Fruit fly (Drosophila melanogaster) whole organism, embryonic: ENCODE measurements around the gene CG3349.

Experiments used
- Antp ChIP-seq: fragments of 200-800 bp; sonication (Bioruptor generic); optimal IDR thresholded peaks from 3 replicates; lab custom pipeline; 2016; ENCODE audit warnings: missing biosample characterization, missing genetic modification characterization
- Awh ChIP-seq: fragments of 200-800 bp; sonication (Bioruptor generic); IDR thresholded peaks from 2 replicates; pipeline ENCODE4, ENCODE4 v1.3.6; 2022; ENCODE audit warnings: missing biosample characterization, missing genetic modification characterization
- C15 ChIP-seq: fragments of 200-800 bp; sonication (Bioruptor generic); IDR thresholded peaks from 3 replicates; pipeline ENCODE4 v1.3.6; 2022; ENCODE audit warnings: missing biosample characterization, missing genetic modification characterization
- CG10147 ChIP-seq: fragments of 200-800 bp; sonication (Bioruptor generic); optimal IDR thresholded peaks from 2 replicates; lab custom pipeline; 2019; ENCODE audit warnings: missing biosample characterization, mild to moderate bottlenecking, missing genetic modification characterization, moderate library complexity
- CG10565 ChIP-seq: fragments of 200-800 bp; sonication (Bioruptor generic); optimal IDR thresholded peaks from 3 replicates; lab custom pipeline; 2016; ENCODE audit warnings: missing biosample characterization, mild to moderate bottlenecking, missing genetic modification characterization
- CG11456 ChIP-seq: fragments of 200-800 bp; sonication (Bioruptor generic); IDR thresholded peaks from 3 replicates; pipeline ENCODE4 v1.3.6; 2022; ENCODE audit warnings: missing biosample characterization, missing genetic modification characterization
- CG11695 ChIP-seq: fragments of 200-800 bp; sonication (Bioruptor generic); IDR thresholded peaks from 3 replicates; pipeline ENCODE4 v1.3.6; 2022; ENCODE audit warnings: missing biosample characterization, missing genetic modification characterization
- CG13296 ChIP-seq: fragments of 200-800 bp; sonication (Bioruptor generic); optimal IDR thresholded peaks from 3 replicates; lab custom pipeline; 2018; ENCODE audit warnings: missing biosample characterization, mild to moderate bottlenecking, missing genetic modification characterization
- CG1602 ChIP-seq: fragments of 200-800 bp; sonication (Bioruptor generic); optimal IDR thresholded peaks from 3 replicates; lab custom pipeline; 2016; ENCODE audit warnings: missing biosample characterization, missing genetic modification characterization
- CG18476 ChIP-seq: fragments of 200-800 bp; sonication (Bioruptor generic); optimal IDR thresholded peaks from 2 replicates; lab custom pipeline; 2016; ENCODE audit warnings: missing biosample characterization, mild to moderate bottlenecking, missing genetic modification characterization
- CG2678 ChIP-seq: fragments of 200-800 bp; sonication (Bioruptor generic); optimal IDR thresholded peaks from 3 replicates; lab custom pipeline; 2019; ENCODE audit warnings: missing biosample characterization, mild to moderate bottlenecking, missing genetic modification characterization, moderate library complexity
- CG2712 ChIP-seq: fragments of 200-800 bp; optimal IDR thresholded peaks from 3 replicates; lab custom pipeline; 2019; ENCODE audit warnings: missing biosample characterization, mild to moderate bottlenecking, missing genetic modification characterization, moderate library complexity
- CG3065 ChIP-seq: fragments of 200-800 bp; sonication (Bioruptor generic); optimal IDR thresholded peaks from 2 replicates; lab custom pipeline; 2016; ENCODE audit warnings: missing biosample characterization, missing genetic modification characterization
- CG32767 ChIP-seq: fragments of 200-800 bp; sonication (Bioruptor generic); IDR thresholded peaks from 2 replicates; pipeline ENCODE4 v1.3.6; 2022; ENCODE audit warnings: missing biosample characterization, missing genetic modification characterization
- CG3726 ChIP-seq: fragments of 200-800 bp; sonication (Bioruptor generic); IDR thresholded peaks from 3 replicates; pipeline ENCODE4, ENCODE4 v1.3.6; 2022; ENCODE audit warnings: missing biosample characterization, missing genetic modification characterization
- CG7987 ChIP-seq: fragments of 200-800 bp; sonication (Bioruptor generic); optimal IDR thresholded peaks from 2 replicates; lab custom pipeline; 2018; ENCODE audit warnings: missing biosample characterization, mild to moderate bottlenecking, missing genetic modification characterization, moderate library complexity
- CG8359 ChIP-seq: fragments of 200-800 bp; sonication (Bioruptor generic); optimal IDR thresholded peaks from 2 replicates; lab custom pipeline; 2017; ENCODE audit warnings: missing biosample characterization, mild to moderate bottlenecking, missing genetic modification characterization, borderline replicate concordance
- CG9797 ChIP-seq: fragments of 200-800 bp; sonication (Bioruptor generic); optimal IDR thresholded peaks from 3 replicates; lab custom pipeline; 2018; ENCODE audit warnings: missing biosample characterization, mild to moderate bottlenecking, missing genetic modification characterization
- Dad ChIP-seq: fragments of 200-800 bp; sonication (Bioruptor generic); optimal IDR thresholded peaks from 3 replicates; lab custom pipeline; 2016; ENCODE audit warnings: missing biosample characterization, missing genetic modification characterization
- Dfd ChIP-seq, 2 experiments: fragments of >200 bp; optimal IDR thresholded peaks; 2 replicates each; lab custom pipeline; 2017; ENCODE audit warnings: missing biosample characterization in 2 of 2, missing genetic modification characterization in 2 of 2
- Doc2 ChIP-seq: fragments of 200-800 bp; sonication (Bioruptor generic); IDR thresholded peaks from 2 replicates; pipeline ENCODE4 v1.3.6; 2022; ENCODE audit warnings: missing biosample characterization, missing genetic modification characterization
- HLH54F ChIP-seq: fragments of 200-800 bp; sonication (Bioruptor generic); optimal IDR thresholded peaks from 3 replicates; lab custom pipeline; 2016; ENCODE audit warnings: missing biosample characterization, missing genetic modification characterization
- HmgD ChIP-seq: fragments of 200-800 bp; sonication (Bioruptor generic); optimal IDR thresholded peaks from 3 replicates; lab custom pipeline; 2016; ENCODE audit warnings: missing biosample characterization, missing genetic modification characterization
- Hr78 ChIP-seq, 2 experiments: fragments of 200-800 bp in 1 of 2; fragments of >200 bp in 1 of 2; sonication (Bioruptor generic) in 1 of 2; optimal IDR thresholded peaks; 2 replicates each; lab custom pipeline; 2017 to 2019; ENCODE audit warnings: missing biosample characterization in 2 of 2, missing genetic modification characterization in 2 of 2, mild to moderate bottlenecking in 1 of 2, moderate library complexity in 1 of 2
- Hsf ChIP-seq: fragments of 200-800 bp; sonication (Bioruptor generic); optimal IDR thresholded peaks from 3 replicates; lab custom pipeline; 2016; ENCODE audit warnings: missing biosample characterization, missing genetic modification characterization
- MTF-1 ChIP-seq: fragments of 200-800 bp; sonication (Bioruptor generic); optimal IDR thresholded peaks from 2 replicates; lab custom pipeline; 2018; ENCODE audit warnings: missing biosample characterization, mild to moderate bottlenecking, missing genetic modification characterization, borderline replicate concordance
- Med ChIP-seq: fragments of 200-800 bp; sonication (Bioruptor generic); peaks from one replicate; lab custom pipeline; 2016; ENCODE audit warnings: missing biosample characterization, missing genetic modification characterization, mild to moderate bottlenecking, inconsistent platforms, moderate library complexity
- NC2β ChIP-seq: fragments of 200-800 bp; sonication (Bioruptor generic); optimal IDR thresholded peaks from 2 replicates; lab custom pipeline; 2016; ENCODE audit warnings: missing biosample characterization, missing genetic modification characterization
- NFAT ChIP-seq: fragments of 200-800 bp; sonication (Bioruptor generic); IDR thresholded peaks from 2 replicates; pipeline ENCODE4 v1.3.6; 2022; ENCODE audit warnings: missing biosample characterization, missing genetic modification characterization
- Oaz ChIP-seq: fragments of 200-800 bp; sonication (Bioruptor generic); IDR thresholded peaks from 2 replicates; pipeline ENCODE4 v1.3.6; 2022; ENCODE audit warnings: missing biosample characterization, missing genetic modification characterization
- Optix ChIP-seq: fragments of 200-800 bp; sonication (Bioruptor generic); IDR thresholded peaks from 3 replicates; pipeline ENCODE4 v1.3.6; 2022; ENCODE audit warnings: missing biosample characterization, missing genetic modification characterization
- Ptx1 ChIP-seq: fragments of 200-800 bp; sonication (Bioruptor generic); IDR thresholded peaks from 2 replicates; pipeline ENCODE4 v1.3.6; 2022; ENCODE audit warnings: missing biosample characterization, missing genetic modification characterization
- Xbp1 ChIP-seq: fragments of 200-800 bp; sonication (Bioruptor generic); optimal IDR thresholded peaks from 3 replicates; lab custom pipeline; 2016; ENCODE audit warnings: missing biosample characterization, mild to moderate bottlenecking, missing genetic modification characterization
- dmrt11E ChIP-seq: fragments of 200-800 bp; sonication (Bioruptor generic); optimal IDR thresholded peaks from 3 replicates; lab custom pipeline; 2018; ENCODE audit warnings: missing biosample characterization, mild to moderate bottlenecking, missing genetic modification characterization, moderate library complexity
- dmrt99B ChIP-seq: fragments of 200-800 bp; sonication (Bioruptor generic); optimal IDR thresholded peaks from 2 replicates; lab custom pipeline; 2018; ENCODE audit warnings: missing biosample characterization, mild to moderate bottlenecking, missing genetic modification characterization, moderate library complexity
- dpn ChIP-seq, 2 experiments: fragments of 200-800 bp; sonication (Bioruptor generic); optimal IDR thresholded peaks; 3 replicates each; lab custom pipeline; 2016; ENCODE audit warnings: missing biosample characterization in 2 of 2, missing genetic modification characterization in 2 of 2
- dysf ChIP-seq: fragments of 200-800 bp; sonication (Bioruptor generic); IDR thresholded peaks from 3 replicates; pipeline ENCODE4 v1.3.6; 2022; ENCODE audit warnings: missing biosample characterization, missing genetic modification characterization
- exex ChIP-seq: fragments of 200-800 bp; sonication (Bioruptor generic); optimal IDR thresholded peaks from 4 replicates; lab custom pipeline; 2018; ENCODE audit warnings: missing biosample characterization, mild to moderate bottlenecking, missing genetic modification characterization, moderate library complexity
- hkb ChIP-seq, 2 experiments: fragments of 200-800 bp in 1 of 2; fragments of >200 bp in 1 of 2; sonication (Bioruptor generic) in 1 of 2; IDR thresholded peaks in 1 of 2; optimal IDR thresholded peaks in 1 of 2; 2 replicates each; pipeline versions ENCODE4 v1.3.6 to Lab custom; 2017 to 2022; ENCODE audit warnings: missing biosample characterization in 1 of 2, missing genetic modification characterization in 1 of 2
- ind ChIP-seq: fragments of 200-800 bp; sonication (Bioruptor generic); optimal IDR thresholded peaks from 3 replicates; lab custom pipeline; 2016; ENCODE audit warnings: missing biosample characterization, missing genetic modification characterization
- insv ChIP-seq, 2 experiments: fragments of 200-800 bp; sonication (Bioruptor generic); optimal IDR thresholded peaks; 3 replicates each; lab custom pipeline; 2016 to 2018; ENCODE audit warnings: missing biosample characterization in 2 of 2, missing genetic modification characterization in 2 of 2
- kni ChIP-seq: fragments of 200-800 bp; sonication (Bioruptor generic); optimal IDR thresholded peaks from 3 replicates; lab custom pipeline; 2017; ENCODE audit warnings: mild to moderate bottlenecking, missing biosample characterization, missing genetic modification reagents, missing genetic modification characterization
- nmo ChIP-seq: fragments of 200-800 bp; sonication (Bioruptor generic); optimal IDR thresholded peaks from 2 replicates; lab custom pipeline; 2018; ENCODE audit warnings: missing biosample characterization, mild to moderate bottlenecking, missing genetic modification characterization, moderate library complexity
- pzg ChIP-seq: fragments of 200-800 bp; sonication (Bioruptor generic); optimal IDR thresholded peaks from 3 replicates; lab custom pipeline; 2018; ENCODE audit warnings: missing biosample characterization, mild to moderate bottlenecking, missing genetic modification characterization, moderate library complexity
- shn ChIP-seq: fragments of 200-800 bp; sonication (Bioruptor generic); optimal IDR thresholded peaks from 3 replicates; lab custom pipeline; 2016; ENCODE audit warnings: missing biosample characterization, missing genetic modification characterization
- sim ChIP-seq: fragments of 200-800 bp; sonication (Bioruptor generic); IDR thresholded peaks from 2 replicates; pipeline ENCODE4 v1.3.6; 2022; ENCODE audit warnings: missing biosample characterization, missing genetic modification characterization
- tgo ChIP-seq: fragments of 200-800 bp; sonication (Bioruptor generic); IDR thresholded peaks from 3 replicates; pipeline ENCODE4 v1.3.6; 2022; ENCODE audit warnings: missing biosample characterization, missing genetic modification characterization
- tin ChIP-seq: fragments of 200-800 bp; sonication (Bioruptor generic); optimal IDR thresholded peaks from 3 replicates; lab custom pipeline; 2016; ENCODE audit warnings: missing biosample characterization, missing genetic modification characterization
- toy ChIP-seq: fragments of 200-800 bp; sonication (Bioruptor generic); IDR thresholded peaks from 2 replicates; pipeline ENCODE4 v1.3.6; 2022; ENCODE audit warnings: missing biosample characterization, missing genetic modification characterization
- tx ChIP-seq: fragments of 200-800 bp; sonication (Bioruptor generic); optimal IDR thresholded peaks from 2 replicates; lab custom pipeline; 2016; ENCODE audit warnings: missing biosample characterization, missing genetic modification characterization
- zen2 ChIP-seq: fragments of 200-800 bp; sonication (Bioruptor generic); IDR thresholded peaks from 3 replicates; pipeline ENCODE4 v1.3.6; 2022; ENCODE audit warnings: missing biosample characterization, missing genetic modification characterization; ENCODE audit not compliant: partially characterized antibody

CG3349 gene

dm6 chr3L:14986340-14986916 lies 7.0 kb downstream of the CG3349 start (continued):
- TF ChIP-seq C15 (GFP tag; lab: Robert Waterston, UW) (no peak), Awh (GFP tag; lab: Robert Waterston, UW) (no peak), pzg (GFP tag; lab: Kevin White, UChicago) (no peak), zen2 (no peak), toy (no peak), tin (GFP tag; lab: Kevin White, UChicago) (no peak), CG3726 (no peak), CG2712 (tag; lab: Kevin White, UChicago) (peak; percentile 2), dmrt99B (tag; lab: Kevin White, UChicago) (peak; percentile 33), Dad (no peak), nmo (no peak), Xbp1 (GFP tag; lab: Kevin White, UChicago) (no peak), CG13296 (GFP tag; lab: Kevin White, UChicago) (no peak), exex (tag; lab: Kevin White, UChicago) (peak; percentile 92), MTF-1 (GFP tag; lab: Kevin White, UChicago) (no peak), Hsf (GFP tag; lab: Kevin White, UChicago) (no peak), shn (GFP tag; lab: Kevin White, UChicago) (no peak), NC2β (GFP tag; lab: Kevin White, UChicago) (no peak), CG10147 (GFP tag; lab: Kevin White, UChicago) (no peak), NFAT (GFP tag; lab: Robert Waterston, UW) (no peak), dmrt11E (tag; lab: Kevin White, UChicago) (no peak), CG32767 (GFP tag; lab: Robert Waterston, UW) (no peak), CG10565 (GFP tag; lab: Kevin White, UChicago) (no peak), sim (GFP tag; lab: Robert Waterston, UW) (no peak), dysf (GFP tag; lab: Robert Waterston, UW) (peak; percentile 16; the same call in 1 of the 3 replicates), Ptx1 (GFP tag; lab: Robert Waterston, UW) (no peak), insv (GFP tag; optimal IDR thresholded peaks at IDR 0.05; lab: Kevin White, UChicago) (no peak), tx (GFP tag; lab: Kevin White, UChicago) (no peak), CG11456 (no peak), Med (GFP tag; lab: Kevin White, UChicago) (peak; percentile 2), Doc2 (no peak), Optix (GFP tag; lab: Robert Waterston, UW) (no peak), CG3065 (GFP tag; lab: Kevin White, UChicago) (no peak), CG9797 (GFP tag; lab: Kevin White, UChicago) (no peak), Oaz (GFP tag; lab: Robert Waterston, UW) (no peak), ind (GFP tag; lab: Kevin White, UChicago) (no peak), HLH54F (GFP tag; lab: Kevin White, UChicago) (no peak), CG18476 (GFP tag; lab: Kevin White, UChicago) (no peak), hkb (optimal IDR thresholded peaks at IDR 0.05; lab: Kevin White, UChicago) (no peak), hkb (GFP tag; IDR thresholded peaks at IDR 0.05; lab: Robert Waterston, UW) (no peak), CG7987 (GFP tag; lab: Kevin White, UChicago) (no peak), tgo (no peak; the same call in 2 of the 3 replicates), CG11695 (GFP tag; lab: Robert Waterston, UW) (no peak), CG1602 (no peak), dpn (GFP tag; optimal IDR thresholded peaks at IDR 0.05; lab: Kevin White, UChicago) (no peak), Hr78 (GFP tag; optimal IDR thresholded peaks at IDR 0.05; lab: Kevin White, UChicago) (peak in 1 of 2 experiments; percentile 87), CG8359 (GFP tag; lab: Kevin White, UChicago) (no peak), CG2678 (tag; lab: Kevin White, UChicago) (peak; percentile 1), Dfd (GFP tag; optimal IDR thresholded peaks at IDR 0.05; lab: Kevin White, UChicago) (no peak), HmgD (GFP tag; lab: Kevin White, UChicago) (no peak), Antp (GFP tag; lab: Kevin White, UChicago) (no peak), kni (GFP tag; lab: Kevin White, UChicago) (no peak)
